Fruit fly (Drosophila melanogaster) whole organism, embryonic: ENCODE measurements around the gene MstProx.

ENCODE experiments used
- B-H2 ChIP-seq: fragments of 200-800 bp; sonication (Bioruptor generic); optimal IDR thresholded peaks from 2 replicates; lab custom pipeline; 2018; ENCODE audit warnings: missing biosample characterization, mild to moderate bottlenecking, missing genetic modification characterization
- CG10321 ChIP-seq: fragments of 200-800 bp; sonication (Bioruptor generic); IDR thresholded peaks from 2 replicates; pipeline ENCODE4 v1.3.6; 2022; ENCODE audit warnings: missing biosample characterization, missing genetic modification characterization
- CG13123 ChIP-seq: fragments of 200-800 bp; sonication (Bioruptor generic); optimal IDR thresholded peaks from 2 replicates; lab custom pipeline; 2016; ENCODE audit warnings: missing biosample characterization, missing genetic modification characterization
- CG18011 ChIP-seq: fragments of 200-800 bp; sonication (Bioruptor generic); optimal IDR thresholded peaks from 2 replicates; lab custom pipeline; 2017; ENCODE audit warnings: missing biosample characterization, missing genetic modification characterization, mild to moderate bottlenecking, moderate library complexity, missing genotype
- CG30020 ChIP-seq: fragments of 200-800 bp; optimal IDR thresholded peaks from 2 replicates; lab custom pipeline; 2019; ENCODE audit warnings: missing biosample characterization, mild to moderate bottlenecking, missing genetic modification characterization, moderate library complexity
- CG4282 ChIP-seq: fragments of 200-800 bp; sonication (Bioruptor generic); optimal IDR thresholded peaks from 2 replicates; lab custom pipeline; 2016; ENCODE audit warnings: missing biosample characterization, missing genetic modification characterization
- CG4360 ChIP-seq: fragments of 200-800 bp; sonication (Bioruptor generic); IDR thresholded peaks from 2 replicates; pipeline ENCODE4 v1.3.6; 2022; ENCODE audit warnings: missing biosample characterization, missing genetic modification characterization
- CG7357 ChIP-seq: fragments of 200-800 bp; sonication (Bioruptor generic); IDR thresholded peaks from 3 replicates; pipeline ENCODE4 v1.3.6; 2022; ENCODE audit warnings: missing biosample characterization, missing genetic modification characterization
- CG8281 ChIP-seq: fragments of 200-800 bp; sonication (Bioruptor generic); optimal IDR thresholded peaks from 2 replicates; lab custom pipeline; 2018; ENCODE audit warnings: missing biosample characterization, mild to moderate bottlenecking, missing genetic modification characterization, moderate library complexity
- CG9215 ChIP-seq: fragments of 200-800 bp; sonication (Bioruptor generic); IDR thresholded peaks from 2 replicates; pipeline ENCODE4 v1.3.6; 2022; ENCODE audit warnings: missing biosample characterization, missing genetic modification characterization
- CG9797 ChIP-seq: fragments of 200-800 bp; sonication (Bioruptor generic); optimal IDR thresholded peaks from 3 replicates; lab custom pipeline; 2018; ENCODE audit warnings: missing biosample characterization, mild to moderate bottlenecking, missing genetic modification characterization
- CG9932 ChIP-seq: fragments of 200-800 bp; sonication (Bioruptor generic); IDR thresholded peaks from 2 replicates; pipeline ENCODE4 v1.3.6; 2022; ENCODE audit warnings: missing biosample characterization, missing genetic modification characterization
- H2.0 ChIP-seq: fragments of 200-800 bp; sonication (Bioruptor generic); IDR thresholded peaks from 2 replicates; pipeline ENCODE4 v1.3.6; 2022; ENCODE audit warnings: missing biosample characterization, missing genetic modification characterization
- HHEX ChIP-seq: fragments of 200-800 bp; sonication (Bioruptor generic); optimal IDR thresholded peaks from 3 replicates; lab custom pipeline; 2017; ENCODE audit warnings: missing biosample characterization, mild to moderate bottlenecking, missing genetic modification characterization, missing genetic modification reagents
- Kr ChIP-seq: fragments of 200-800 bp; sonication (Bioruptor generic); optimal IDR thresholded peaks from 2 replicates; lab custom pipeline; 2017; ENCODE audit warnings: missing biosample characterization, mild to moderate bottlenecking, missing genetic modification characterization
- NC2α ChIP-seq: fragments of 200-800 bp; sonication (Bioruptor generic); optimal IDR thresholded peaks from 2 replicates; lab custom pipeline; 2016; ENCODE audit warnings: missing biosample characterization, missing genetic modification characterization
- Nf-YA ChIP-seq: fragments of 200-800 bp; sonication (Bioruptor generic); IDR thresholded peaks from 2 replicates; pipeline ENCODE4 v1.3.6; 2022; ENCODE audit warnings: missing biosample characterization, missing genetic modification characterization
- Nf-YB ChIP-seq: fragments of 200-800 bp; sonication (Bioruptor generic); optimal IDR thresholded peaks from 3 replicates; lab custom pipeline; 2019; ENCODE audit warnings: missing biosample characterization, mild to moderate bottlenecking, missing genetic modification characterization, moderate library complexity
- Sox102F ChIP-seq: fragments of 200-800 bp; sonication (Bioruptor generic); optimal IDR thresholded peaks from 2 replicates; lab custom pipeline; 2018; ENCODE audit warnings: missing biosample characterization, mild to moderate bottlenecking, missing genetic modification characterization, moderate library complexity
- Xbp1 ChIP-seq: fragments of 200-800 bp; sonication (Bioruptor generic); optimal IDR thresholded peaks from 3 replicates; lab custom pipeline; 2016; ENCODE audit warnings: missing biosample characterization, mild to moderate bottlenecking, missing genetic modification characterization
- cas ChIP-seq: fragments of 200-800 bp; sonication (Bioruptor generic); IDR thresholded peaks from 2 replicates; pipeline ENCODE4 v1.3.6; 2022; ENCODE audit warnings: missing biosample characterization, missing genetic modification characterization
- en ChIP-seq: fragments of 200-800 bp; sonication (Bioruptor generic); optimal IDR thresholded peaks from 2 replicates; lab custom pipeline; 2016; ENCODE audit warnings: missing biosample characterization, missing genetic modification characterization
- gcm2 ChIP-seq: fragments of 200-800 bp; sonication (Bioruptor generic); optimal IDR thresholded peaks from 2 replicates; lab custom pipeline; 2016; ENCODE audit warnings: missing biosample characterization, missing genetic modification characterization
- hbn ChIP-seq: fragments of 200-800 bp; sonication (Bioruptor generic); IDR thresholded peaks from 2 replicates; pipeline ENCODE4 v1.3.6; 2022; ENCODE audit warnings: missing biosample characterization, missing genetic modification characterization; ENCODE audit not compliant: partially characterized antibody
- insv ChIP-seq, 2 experiments: fragments of 200-800 bp; sonication (Bioruptor generic); optimal IDR thresholded peaks; 3 replicates each; lab custom pipeline; 2016 to 2018; ENCODE audit warnings: missing biosample characterization in 2 of 2, missing genetic modification characterization in 2 of 2

Gene MstProx

dm6 chr3R:7326200-7326599 is 42.9 kb downstream of the MstProx start (continued):
- TF ChIP-seq B-H2 (GFP tag; lab: Kevin White, UChicago): no peak
- TF ChIP-seq H2.0 (GFP tag; lab: Robert Waterston, UW): no peak
- no peak for TF ChIP-seq CG4360 (GFP tag; lab: Robert Waterston, UW)

DNA sequence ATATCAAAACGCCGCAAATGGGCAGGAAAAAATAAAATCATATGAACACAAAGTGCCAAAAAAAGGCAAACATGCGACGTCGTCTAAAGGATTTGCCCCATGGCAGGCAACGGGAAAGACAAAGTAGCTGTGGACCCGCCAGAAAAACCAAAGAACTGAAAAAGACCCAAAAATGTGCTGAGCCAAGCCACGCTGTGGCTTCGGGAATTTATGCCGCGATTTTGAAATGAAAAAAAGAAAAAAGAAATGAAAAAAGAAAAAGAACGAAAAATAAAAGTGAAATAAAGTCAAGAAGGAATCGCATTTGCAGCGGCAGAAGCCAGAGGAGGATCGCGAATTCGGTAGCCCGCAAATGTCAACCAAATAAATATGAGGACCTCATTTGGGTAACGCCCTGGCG is 46.6 kb downstream of the MstProx start:
- no peak for TF ChIP-seq CG9932 (GFP tag; lab: Robert Waterston, UW)
- TF ChIP-seq hbn (GFP tag; lab: Robert Waterston, UW): no peak
- no peak for TF ChIP-seq Kr (GFP tag; lab: Kevin White, UChicago)
- TF ChIP-seq CG10321: no peak
- TF ChIP-seq CG18011 (GFP tag; lab: Kevin White, UChicago): no peak
- no peak for TF ChIP-seq HHEX (GFP tag; lab: Kevin White, UChicago)
- no peak for TF ChIP-seq CG9797 (GFP tag; lab: Kevin White, UChicago)
- no peak for TF ChIP-seq CG7357 (GFP tag; lab: Robert Waterston, UW)

dm6 chr3R:7317107-7317506 is 52.0 kb downstream of the MstProx start, which contains the start of gene CG10029:
TSS of gene CG10029 (minus strand) at chr3R:7317207.
- TF ChIP-seq CG4282 (no peak), CG30020 (tag; lab: Kevin White, UChicago) (no peak), gcm2 (GFP tag; lab: Kevin White, UChicago) (no peak), Nf-YB (no peak), CG13123 (GFP tag; lab: Kevin White, UChicago) (no peak), B-H2 (GFP tag; lab: Kevin White, UChicago) (no peak), NC2α (GFP tag; lab: Kevin White, UChicago) (no peak), Nf-YA (GFP tag; lab: Robert Waterston, UW) (no peak), insv (GFP tag; optimal IDR thresholded peaks at IDR 0.05; lab: Kevin White, UChicago) (no peak), Xbp1 (no peak), CG18011 (GFP tag; lab: Kevin White, UChicago) (no peak), cas (GFP tag; lab: Robert Waterston, UW) (no peak), en (GFP tag; lab: Kevin White, UChicago) (no peak), CG9215 (no peak), Sox102F (GFP tag; lab: Kevin White, UChicago) (no peak), CG8281 (tag; lab: Kevin White, UChicago) (no peak)
